Worm (Caenorhabditis elegans): ENCODE results near the gene C55A6.3.

- TF ChIP-seq klf-2 (GFP tag; conservative IDR thresholded peaks at IDR 0.05): no peak
- no peak for TF ChIP-seq ztf-23 (GFP tag; IDR thresholded peaks at IDR 0.05)
- TF ChIP-seq T22C8.4 (GFP tag; IDR thresholded peaks at IDR 0.05): no peak
- no peak for TF ChIP-seq ztf-29 (GFP tag; IDR thresholded peaks at IDR 0.05)
- TF ChIP-seq med-1 (GFP tag; optimal IDR thresholded peaks at IDR 0.05; ENCODE audit: insufficient read depth): no peak
- TF ChIP-seq tab-1 (GFP tag; IDR thresholded peaks at IDR 0.05): no peak
- TF ChIP-seq ref-1 (GFP tag; conservative IDR thresholded peaks at IDR 0.05): no peak
Measured at ce11 chrV:11528633-11529327, 15.4 kb upstream of the C55A6.3 start.
